Worm (Caenorhabditis elegans) whole organism, L1 larva: ENCODE data around the gene sco-1.

Experiments
- C04F5.9 ChIP-seq: sonication (generic microtip); optimal IDR thresholded peaks from 2 replicates; lab custom pipeline; 2016; ENCODE audit warnings: missing genetic modification characterization, missing compliant biosample characterization
- C16A3.4 ChIP-seq: fragments of 150-350 bp; optimal IDR thresholded peaks from 2 replicates; lab custom pipeline; 2014; ENCODE audit warnings: missing biosample characterization, missing genetic modification characterization
- F16B12.6 ChIP-seq: fragments of 150-350 bp; optimal IDR thresholded peaks from 2 replicates; lab custom pipeline; 2014; ENCODE audit warnings: missing biosample characterization, missing genetic modification characterization
- aha-1 ChIP-seq: fragments of 150-350 bp; optimal IDR thresholded peaks from 2 replicates; lab custom pipeline; 2014; ENCODE audit warnings: missing biosample characterization, missing genetic modification characterization
- alr-1 ChIP-seq: fragments of 200-800 bp; sonication (Bioruptor generic); optimal IDR thresholded peaks from 2 replicates; lab custom pipeline; 2018; ENCODE audit warnings: borderline replicate concordance, mild to moderate bottlenecking, missing genetic modification characterization, missing compliant biosample characterization
- aly-2 ChIP-seq: fragments of 150-350 bp; optimal IDR thresholded peaks from 2 replicates; lab custom pipeline; 2014; ENCODE audit warnings: missing biosample characterization, missing genetic modification characterization
- ceh-63 ChIP-seq: fragments of 200-800 bp; sonication (Bioruptor generic); optimal IDR thresholded peaks from 2 replicates; lab custom pipeline; 2018; ENCODE audit warnings: mild to moderate bottlenecking, missing genetic modification characterization, missing compliant biosample characterization
- ceh-88 ChIP-seq: fragments of 200-800 bp; sonication (Bioruptor generic); IDR thresholded peaks from 2 replicates; pipeline ENCODE4 v1.3.6; 2022; ENCODE audit warnings: missing genetic modification characterization, missing compliant biosample characterization
- ces-1 ChIP-seq: fragments of 150-350 bp; optimal IDR thresholded peaks from 2 replicates; lab custom pipeline; 2014; ENCODE audit warnings: missing biosample characterization, missing genetic modification reagents, missing genetic modification characterization
- dsc-1 ChIP-seq: sonication (generic microtip); optimal IDR thresholded peaks from 2 replicates; lab custom pipeline; 2016; ENCODE audit warnings: mild to moderate bottlenecking, missing genetic modification characterization, missing compliant biosample characterization
- egl-27 ChIP-seq, 2 experiments: fragments of 150-350 bp in 1 of 2; sonication (generic microtip); optimal IDR thresholded peaks; 3 replicates each; lab custom pipeline; 2017 to 2018; ENCODE audit warnings: missing biosample characterization in 2 of 2, missing genetic modification characterization in 2 of 2, missing genetic modification reagents in 2 of 2
- ets-5 ChIP-seq: fragments of 200-800 bp; sonication (Bioruptor generic); IDR thresholded peaks from 2 replicates; pipeline ENCODE4 v1.3.6; 2022; ENCODE audit warnings: missing genetic modification characterization, missing compliant biosample characterization
- fkh-10 ChIP-seq: sonication (generic microtip); optimal IDR thresholded peaks from 2 replicates; lab custom pipeline; 2017; ENCODE audit warnings: missing biosample characterization, missing genetic modification reagents, missing genetic modification characterization
- fkh-4 ChIP-seq: sonication (generic microtip); optimal IDR thresholded peaks from 2 replicates; lab custom pipeline; 2016; ENCODE audit warnings: missing compliant biosample characterization, missing genetic modification characterization, borderline replicate concordance
- fkh-8 ChIP-seq: sonication (generic microtip); optimal IDR thresholded peaks from 2 replicates; lab custom pipeline; 2016; ENCODE audit warnings: mild to moderate bottlenecking, missing genetic modification characterization, missing compliant biosample characterization
- fos-1 ChIP-seq: fragments of 150-350 bp; optimal IDR thresholded peaks from 2 replicates; lab custom pipeline; 2014; ENCODE audit warnings: missing biosample characterization, missing genetic modification characterization
- grh-1 ChIP-seq: fragments of 200-800 bp; sonication (Bioruptor generic); IDR thresholded peaks from 2 replicates; pipeline ENCODE4 v1.3.6; 2022; ENCODE audit warnings: missing genetic modification reagents, missing genetic modification characterization, missing compliant biosample characterization
- hlh-4 ChIP-seq: sonication (generic microtip); optimal IDR thresholded peaks from 2 replicates; lab custom pipeline; 2016; ENCODE audit warnings: mild to moderate bottlenecking, missing genetic modification characterization, missing compliant biosample characterization
- isw-1 ChIP-seq: fragments of 200-800 bp; sonication (Bioruptor generic); IDR thresholded peaks from 2 replicates; pipeline ENCODE4 v1.3.6; 2022; ENCODE audit warnings: missing genetic modification characterization, missing compliant biosample characterization
- jun-1 ChIP-seq: fragments of 150-350 bp; optimal IDR thresholded peaks from 2 replicates; lab custom pipeline; 2014; ENCODE audit warnings: missing biosample characterization, missing genetic modification reagents, missing genetic modification characterization
- lin-13 ChIP-seq: fragments of 150-350 bp; optimal IDR thresholded peaks from 2 replicates; lab custom pipeline; 2014; ENCODE audit warnings: missing biosample characterization, missing genetic modification reagents, missing genetic modification characterization
- lin-14 ChIP-seq: fragments of 200-800 bp; sonication (Bioruptor generic); optimal IDR thresholded peaks from 2 replicates; lab custom pipeline; 2018; ENCODE audit warnings: mild to moderate bottlenecking, missing genetic modification characterization, moderate library complexity, missing compliant biosample characterization
- lin-15B ChIP-seq: fragments of 150-350 bp; sonication (generic microtip); optimal IDR thresholded peaks from 3 replicates; lab custom pipeline; 2014; ENCODE audit warnings: missing biosample characterization, missing genetic modification characterization
- lin-35 ChIP-seq, 2 experiments: fragments of 150-350 bp; optimal IDR thresholded peaks; 2 replicates each; lab custom pipeline; 2014; ENCODE audit warnings: missing biosample characterization in 2 of 2, missing genetic modification characterization in 2 of 2, missing genetic modification reagents in 2 of 2
- lir-3 ChIP-seq: sonication (generic microtip); optimal IDR thresholded peaks from 2 replicates; lab custom pipeline; 2016; ENCODE audit warnings: mild to moderate bottlenecking, missing genetic modification characterization, moderate library complexity, missing compliant biosample characterization; ENCODE audit not compliant: poor library complexity
- mab-9 ChIP-seq: fragments of 200-800 bp; sonication (Bioruptor generic); IDR thresholded peaks from 2 replicates; pipeline ENCODE4 v1.3.6; 2022; ENCODE audit warnings: missing genetic modification reagents, missing genetic modification characterization, missing compliant biosample characterization
- mef-2 ChIP-seq: fragments of 150-350 bp; optimal IDR thresholded peaks from 2 replicates; lab custom pipeline; 2014; ENCODE audit warnings: missing biosample characterization, missing genetic modification characterization
- nhr-11 ChIP-seq: fragments of 150-350 bp; optimal IDR thresholded peaks from 2 replicates; lab custom pipeline; 2014; ENCODE audit warnings: missing biosample characterization, missing genetic modification characterization
- nhr-12 ChIP-seq: sonication (generic microtip); optimal IDR thresholded peaks from 2 replicates; lab custom pipeline; 2017; ENCODE audit warnings: missing biosample characterization, missing genetic modification characterization
- nhr-28 ChIP-seq: fragments of 150-350 bp; optimal IDR thresholded peaks from 2 replicates; lab custom pipeline; 2014; ENCODE audit warnings: missing biosample characterization, missing genetic modification characterization
- nhr-76 ChIP-seq: sonication (generic microtip); optimal IDR thresholded peaks from 2 replicates; lab custom pipeline; 2017; ENCODE audit warnings: missing biosample characterization, missing genetic modification characterization
- nhr-84 ChIP-seq: sonication (generic microtip); optimal IDR thresholded peaks from 2 replicates; lab custom pipeline; 2017; ENCODE audit warnings: missing biosample characterization, missing genetic modification characterization
- pag-3 ChIP-seq: sonication (generic microtip); optimal IDR thresholded peaks from 2 replicates; lab custom pipeline; 2017; ENCODE audit warnings: missing genetic modification characterization, mild to moderate bottlenecking, missing compliant biosample characterization, antibody characterized with exemption, borderline replicate concordance; ENCODE audit not compliant: insufficient read depth
- rnt-1 ChIP-seq: sonication (generic microtip); optimal IDR thresholded peaks from 2 replicates; lab custom pipeline; 2016; ENCODE audit warnings: mild to moderate bottlenecking, missing genetic modification characterization, moderate library complexity, missing compliant biosample characterization
- skn-1 ChIP-seq: fragments of 150-350 bp; optimal IDR thresholded peaks from 2 replicates; lab custom pipeline; 2014; ENCODE audit warnings: missing biosample characterization, missing genetic modification characterization
- snu-23 ChIP-seq: sonication (generic microtip); optimal IDR thresholded peaks from 2 replicates; lab custom pipeline; 2016; ENCODE audit warnings: missing genetic modification characterization, missing compliant biosample characterization
- sup-37 ChIP-seq: fragments of 200-800 bp; sonication (Bioruptor generic); optimal IDR thresholded peaks from 2 replicates; lab custom pipeline; 2018; ENCODE audit warnings: mild to moderate bottlenecking, missing genetic modification characterization, missing compliant biosample characterization
- swsn-7 ChIP-seq: sonication (generic microtip); optimal IDR thresholded peaks from 2 replicates; lab custom pipeline; 2016; ENCODE audit warnings: missing genetic modification characterization, missing compliant biosample characterization
- tbx-2 ChIP-seq: sonication (generic microtip); optimal IDR thresholded peaks from 2 replicates; lab custom pipeline; 2016; ENCODE audit warnings: missing genetic modification characterization, missing compliant biosample characterization
- tlp-1 ChIP-seq: fragments of 150-350 bp; optimal IDR thresholded peaks from 2 replicates; lab custom pipeline; 2014; ENCODE audit warnings: missing biosample characterization, missing genetic modification characterization
- unc-30 ChIP-seq: sonication (generic microtip); optimal IDR thresholded peaks from 2 replicates; lab custom pipeline; 2017; ENCODE audit warnings: missing biosample characterization, missing genetic modification characterization
- unc-98 ChIP-seq: fragments of 200-800 bp; sonication (Bioruptor generic); IDR thresholded peaks from 2 replicates; pipeline ENCODE4 v1.3.6; 2022; ENCODE audit warnings: missing genetic modification characterization, missing compliant biosample characterization
- ztf-11 ChIP-seq, 2 experiments: sonication (generic microtip); optimal IDR thresholded peaks; 2 replicates each; lab custom pipeline; 2016 to 2017; ENCODE audit warnings: missing genetic modification characterization in 2 of 2, missing biosample characterization in 1 of 2, missing compliant biosample characterization in 1 of 2

Gene sco-1

DNA sequence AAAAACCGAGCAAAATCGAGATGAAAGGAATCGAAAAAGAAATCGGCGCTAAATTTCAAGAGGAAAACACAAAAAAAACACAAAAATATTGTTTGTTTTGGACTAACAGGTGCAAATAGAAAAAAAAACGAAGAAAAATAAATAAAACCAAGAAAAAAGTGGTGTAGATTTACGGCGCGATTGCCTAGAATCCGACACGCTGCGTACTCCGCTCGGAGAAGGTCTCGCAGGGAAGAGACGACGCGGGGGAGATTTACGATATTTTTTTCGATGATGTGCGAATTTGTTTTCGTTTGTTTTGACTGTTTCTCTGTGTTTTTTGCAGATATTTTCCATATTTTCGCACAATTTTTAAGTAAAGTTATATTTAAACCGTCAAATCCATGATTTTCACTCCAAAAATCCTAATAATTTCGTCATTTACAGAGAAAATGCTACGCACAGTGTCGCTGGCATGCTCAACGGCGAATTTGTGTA is at the start of gene sco-1 (continued):
- TF ChIP-seq nhr-84 (tag; lab: Kevin White, UChicago): no peak
- TF ChIP-seq aly-2 (tag; lab: Kevin White, UChicago): peak; percentile 68
- peak; percentile 98 for TF ChIP-seq fkh-8 (tag; lab: Kevin White, UChicago)
- peak; percentile 34 for TF ChIP-seq mef-2 (tag; lab: Kevin White, UChicago)
- TF ChIP-seq nhr-28 (tag; lab: Kevin White, UChicago): peak; percentile 28
- TF ChIP-seq egl-27 (tag; optimal IDR thresholded peaks at IDR 0.05; lab: Kevin White, UChicago): peak; percentile 26 to 56
- TF ChIP-seq alr-1 (tag; lab: Kevin White, UChicago): no peak
- TF ChIP-seq tbx-2 (tag; lab: Kevin White, UChicago): peak; percentile 98
- TF ChIP-seq snu-23: peak; percentile 99
- peak; percentile 25 for TF ChIP-seq nhr-12 (tag; lab: Kevin White, UChicago)
- no peak for TF ChIP-seq unc-30 (tag; lab: Kevin White, UChicago)
- peak; percentile 96 for TF ChIP-seq swsn-7
- peak; percentile 97 for TF ChIP-seq lin-13
- TF ChIP-seq rnt-1 (tag; lab: Kevin White, UChicago): peak; percentile 100
- TF ChIP-seq lin-35 (GFP tag; optimal IDR thresholded peaks at IDR 0.05; lab: Kevin White, UChicago): peak; percentile 88 to 91
- no peak for TF ChIP-seq pag-3 (tag; lab: Kevin White, UChicago)
- TF ChIP-seq skn-1 (tag; lab: Kevin White, UChicago): peak; percentile 95
- TF ChIP-seq fos-1: peak; percentile 93
- peak; percentile 76 for TF ChIP-seq aha-1 (tag; lab: Kevin White, UChicago)
- peak; percentile 98 for TF ChIP-seq lir-3 (tag; lab: Kevin White, UChicago)
- peak; percentile 95 for TF ChIP-seq lin-15B (tag; lab: Kevin White, UChicago)
- TF ChIP-seq nhr-76: peak; percentile 65
- TF ChIP-seq grh-1 (GFP tag; lab: Robert Waterston, UW): peak; percentile 97
- peak; percentile 93 for TF ChIP-seq C16A3.4 (tag; lab: Kevin White, UChicago)
- TF ChIP-seq fkh-10: peak; percentile 91
- TF ChIP-seq dsc-1 (tag; lab: Kevin White, UChicago): peak; percentile 98
- peak; percentile 71 for TF ChIP-seq F16B12.6 (tag; lab: Kevin White, UChicago)
- no peak for TF ChIP-seq tlp-1
- peak; percentile 99 for TF ChIP-seq fkh-4 (tag; lab: Kevin White, UChicago)
- TF ChIP-seq mab-9 (GFP tag; lab: Robert Waterston, UW): peak; percentile 98
- peak; percentile 85 for TF ChIP-seq ceh-63 (GFP tag; lab: Kevin White, UChicago)
- peak; percentile 93 for TF ChIP-seq sup-37 (GFP tag; lab: Kevin White, UChicago)

DNA sequence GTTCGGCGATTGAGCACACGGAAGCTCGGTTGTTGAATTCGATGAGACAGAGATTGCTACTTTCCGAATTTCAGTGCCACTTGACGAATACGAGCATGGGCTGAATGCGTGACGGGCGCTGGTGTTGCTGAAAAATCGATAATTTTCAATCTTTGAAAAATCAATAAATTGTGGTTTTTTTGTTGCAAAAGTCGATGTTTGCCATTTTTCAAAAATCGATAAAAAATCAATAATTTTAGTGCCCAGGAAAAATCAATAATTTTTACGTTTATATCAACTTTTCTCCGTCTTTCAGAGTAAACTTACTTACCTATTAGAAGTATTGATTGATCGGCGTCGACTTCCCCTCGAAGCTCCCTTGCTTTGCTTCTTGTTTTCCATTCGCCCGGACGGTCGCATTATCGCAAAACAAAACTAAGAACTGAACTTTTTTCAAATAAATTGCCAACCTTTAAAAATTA is 42.9 kb upstream of the sco-1 start, which contains the start of gene C16A11.7:
TSS of gene C16A11.7 (minus strand) at position 411 of the 461 bp plus-strand sequence.
- TF ChIP-seq aha-1 (tag; lab: Kevin White, UChicago): no peak
- TF ChIP-seq lin-35 (GFP tag; optimal IDR thresholded peaks at IDR 0.05; lab: Kevin White, UChicago): no peak
- no peak for TF ChIP-seq ces-1 (GFP tag; lab: Kevin White, UChicago)
- no peak for TF ChIP-seq ets-5 (GFP tag; lab: Robert Waterston, UW)
- no peak for TF ChIP-seq isw-1
- no peak for TF ChIP-seq lin-14
- no peak for TF ChIP-seq egl-27 (tag; optimal IDR thresholded peaks at IDR 0.05; lab: Kevin White, UChicago)
- no peak for TF ChIP-seq nhr-11 (tag; lab: Kevin White, UChicago)
- TF ChIP-seq C04F5.9: no peak
- TF ChIP-seq ceh-88 (GFP tag; lab: Robert Waterston, UW): no peak
- no peak for TF ChIP-seq ceh-63 (GFP tag; lab: Kevin White, UChicago)
- no peak for TF ChIP-seq ztf-11 (tag; optimal IDR thresholded peaks at IDR 0.05; lab: Kevin White, UChicago)
- TF ChIP-seq lir-3 (tag; lab: Kevin White, UChicago): no peak
- no peak for TF ChIP-seq jun-1 (tag; lab: Kevin White, UChicago)
- no peak for TF ChIP-seq hlh-4 (tag; lab: Kevin White, UChicago)
- no peak for TF ChIP-seq unc-98 (GFP tag; lab: Robert Waterston, UW)
- no peak for TF ChIP-seq grh-1 (GFP tag; lab: Robert Waterston, UW)
